Worm (Caenorhabditis elegans) whole organism, L1 larva: Measurements from ENCODE around the gene F31A3.3.
A peak's percentile ranks its signal among the peaks of the same experiment; 100 is the strongest.

Experiments used
- C16A3.4 ChIP-seq: fragments of 150-350 bp; optimal IDR thresholded peaks from 2 replicates; lab custom pipeline; 2014; ENCODE audit warnings: missing biosample characterization, missing genetic modification characterization
- aha-1 ChIP-seq: fragments of 150-350 bp; optimal IDR thresholded peaks from 2 replicates; lab custom pipeline; 2014; ENCODE audit warnings: missing biosample characterization, missing genetic modification characterization
- alr-1 ChIP-seq: fragments of 200-800 bp; sonication (Bioruptor generic); optimal IDR thresholded peaks from 2 replicates; lab custom pipeline; 2018; ENCODE audit warnings: borderline replicate concordance, mild to moderate bottlenecking, missing genetic modification characterization, missing compliant biosample characterization
- ama-1 ChIP-seq: fragments of 150-350 bp; optimal IDR thresholded peaks from 2 replicates; lab custom pipeline; 2014
- blmp-1 ChIP-seq: fragments of 150-350 bp; optimal IDR thresholded peaks from 2 replicates; lab custom pipeline; 2014; ENCODE audit warnings: missing biosample characterization, missing genetic modification characterization
- ceh-8 ChIP-seq: fragments of 200-800 bp; sonication (Bioruptor generic); optimal IDR thresholded peaks from 2 replicates; lab custom pipeline; 2018; ENCODE audit warnings: mild to moderate bottlenecking, missing genetic modification characterization, moderate library complexity, missing compliant biosample characterization
- ceh-82 ChIP-seq, 3 experiments: fragments of 150-350 bp in 1 of 3; sonication (generic microtip) in 2 of 3; optimal IDR thresholded peaks; 2 replicates each; lab custom pipeline; 2014 to 2017; ENCODE audit warnings: missing biosample characterization in 3 of 3, missing genetic modification characterization in 3 of 3
- ceh-88 ChIP-seq: fragments of 200-800 bp; sonication (Bioruptor generic); IDR thresholded peaks from 2 replicates; pipeline ENCODE4 v1.3.6; 2022; ENCODE audit warnings: missing genetic modification characterization, missing compliant biosample characterization
- dpl-1 ChIP-seq, 3 experiments: fragments of 150-350 bp in 2 of 3; sonication (generic microtip) in 1 of 3; optimal IDR thresholded peaks; 2 replicates each; lab custom pipeline; 2014 to 2017; ENCODE audit warnings: missing biosample characterization in 3 of 3, missing genetic modification characterization in 3 of 3, missing genetic modification reagents in 3 of 3
- efl-1 ChIP-seq, 4 experiments: fragments of 150-350 bp; optimal IDR thresholded peaks in 3 of 4; peaks in 1 of 4; 1 replicate in 1 of 4; 2 replicates in 3 of 4; lab custom pipeline; 2014; ENCODE audit warnings: missing biosample characterization in 2 of 4, missing genetic modification characterization in 2 of 4, missing genetic modification reagents in 2 of 4
- efl-3 ChIP-seq: fragments of 200-800 bp; sonication (Bioruptor generic); optimal IDR thresholded peaks from 2 replicates; lab custom pipeline; 2018; ENCODE audit warnings: mild to moderate bottlenecking, missing genetic modification characterization, missing compliant biosample characterization
- egl-13 ChIP-seq: sonication (generic microtip); optimal IDR thresholded peaks from 2 replicates; lab custom pipeline; 2016; ENCODE audit warnings: missing genotype, missing genetic modification reagents, missing genetic modification characterization, missing compliant biosample characterization
- elt-2 ChIP-seq: sonication (generic microtip); optimal IDR thresholded peaks from 2 replicates; lab custom pipeline; 2016; ENCODE audit warnings: missing genetic modification characterization, mild to moderate bottlenecking, inconsistent platforms, missing compliant biosample characterization, missing genetic modification reagents
- fkh-10 ChIP-seq: sonication (generic microtip); optimal IDR thresholded peaks from 2 replicates; lab custom pipeline; 2017; ENCODE audit warnings: missing biosample characterization, missing genetic modification reagents, missing genetic modification characterization
- fkh-4 ChIP-seq: sonication (generic microtip); optimal IDR thresholded peaks from 2 replicates; lab custom pipeline; 2016; ENCODE audit warnings: missing compliant biosample characterization, missing genetic modification characterization, borderline replicate concordance
- fkh-8 ChIP-seq: sonication (generic microtip); optimal IDR thresholded peaks from 2 replicates; lab custom pipeline; 2016; ENCODE audit warnings: mild to moderate bottlenecking, missing genetic modification characterization, missing compliant biosample characterization
- fos-1 ChIP-seq: fragments of 150-350 bp; optimal IDR thresholded peaks from 2 replicates; lab custom pipeline; 2014; ENCODE audit warnings: missing biosample characterization, missing genetic modification characterization
- hlh-17 ChIP-seq: fragments of 200-800 bp; sonication (Bioruptor generic); optimal IDR thresholded peaks from 2 replicates; lab custom pipeline; 2018; ENCODE audit warnings: missing genetic modification characterization, mild to moderate bottlenecking, missing compliant biosample characterization, moderate library complexity, borderline replicate concordance
- hlh-4 ChIP-seq: sonication (generic microtip); optimal IDR thresholded peaks from 2 replicates; lab custom pipeline; 2016; ENCODE audit warnings: mild to moderate bottlenecking, missing genetic modification characterization, missing compliant biosample characterization
- irx-1 ChIP-seq: sonication (generic microtip); optimal IDR thresholded peaks from 2 replicates; lab custom pipeline; 2016; ENCODE audit warnings: missing genetic modification characterization, missing compliant biosample characterization
- jun-1 ChIP-seq: fragments of 150-350 bp; optimal IDR thresholded peaks from 2 replicates; lab custom pipeline; 2014; ENCODE audit warnings: missing biosample characterization, missing genetic modification reagents, missing genetic modification characterization
- lin-13 ChIP-seq: fragments of 150-350 bp; optimal IDR thresholded peaks from 2 replicates; lab custom pipeline; 2014; ENCODE audit warnings: missing biosample characterization, missing genetic modification reagents, missing genetic modification characterization
- lin-15B ChIP-seq: fragments of 150-350 bp; sonication (generic microtip); optimal IDR thresholded peaks from 3 replicates; lab custom pipeline; 2014; ENCODE audit warnings: missing biosample characterization, missing genetic modification characterization
- lin-35 ChIP-seq, 2 experiments: fragments of 150-350 bp; optimal IDR thresholded peaks; 2 replicates each; lab custom pipeline; 2014; ENCODE audit warnings: missing biosample characterization in 2 of 2, missing genetic modification characterization in 2 of 2, missing genetic modification reagents in 2 of 2
- lsy-2 ChIP-seq, 2 experiments: fragments of 150-350 bp; optimal IDR thresholded peaks; 2 replicates each; lab custom pipeline; 2014; ENCODE audit warnings: missing biosample characterization in 2 of 2, missing genetic modification characterization in 2 of 2
- mab-9 ChIP-seq: fragments of 200-800 bp; sonication (Bioruptor generic); IDR thresholded peaks from 2 replicates; pipeline ENCODE4 v1.3.6; 2022; ENCODE audit warnings: missing genetic modification reagents, missing genetic modification characterization, missing compliant biosample characterization
- mep-1 ChIP-seq: fragments of 150-350 bp; optimal IDR thresholded peaks from 2 replicates; lab custom pipeline; 2014; ENCODE audit warnings: missing biosample characterization, missing genetic modification characterization
- nhr-11 ChIP-seq: fragments of 150-350 bp; optimal IDR thresholded peaks from 2 replicates; lab custom pipeline; 2014; ENCODE audit warnings: missing biosample characterization, missing genetic modification characterization
- nhr-12 ChIP-seq: sonication (generic microtip); optimal IDR thresholded peaks from 2 replicates; lab custom pipeline; 2017; ENCODE audit warnings: missing biosample characterization, missing genetic modification characterization
- nhr-19 ChIP-seq: fragments of 200-800 bp; sonication (Bioruptor generic); conservative IDR thresholded peaks from 2 replicates; pipeline ENCODE4 v1.3.6; 2022; ENCODE audit warnings: missing genetic modification characterization, missing compliant biosample characterization
- nhr-20 ChIP-seq: sonication (generic microtip); optimal IDR thresholded peaks from 2 replicates; lab custom pipeline; 2016; ENCODE audit warnings: mild to moderate bottlenecking, missing genetic modification characterization, missing compliant biosample characterization
- nhr-28 ChIP-seq: fragments of 150-350 bp; optimal IDR thresholded peaks from 2 replicates; lab custom pipeline; 2014; ENCODE audit warnings: missing biosample characterization, missing genetic modification characterization
- nhr-47 ChIP-seq: sonication (generic microtip); optimal IDR thresholded peaks from 2 replicates; lab custom pipeline; 2016; ENCODE audit warnings: mild to moderate bottlenecking, missing genetic modification characterization, moderate library complexity, missing compliant biosample characterization
- nhr-84 ChIP-seq: sonication (generic microtip); optimal IDR thresholded peaks from 2 replicates; lab custom pipeline; 2017; ENCODE audit warnings: missing biosample characterization, missing genetic modification characterization
- nhr-85 ChIP-seq: sonication (generic microtip); peaks from one replicate; lab custom pipeline; 2016; ENCODE audit warnings: missing genetic modification characterization, inconsistent platforms, missing compliant biosample characterization
- nhr-90 ChIP-seq: sonication (generic microtip); optimal IDR thresholded peaks from 2 replicates; lab custom pipeline; 2016; ENCODE audit warnings: mild to moderate bottlenecking, missing genetic modification characterization, missing compliant biosample characterization; ENCODE audit not compliant: poor library complexity
- pqm-1 ChIP-seq: sonication (generic microtip); optimal IDR thresholded peaks from 3 replicates; lab custom pipeline; 2017; ENCODE audit warnings: missing biosample characterization, missing genetic modification characterization
- rnt-1 ChIP-seq: sonication (generic microtip); optimal IDR thresholded peaks from 2 replicates; lab custom pipeline; 2016; ENCODE audit warnings: mild to moderate bottlenecking, missing genetic modification characterization, moderate library complexity, missing compliant biosample characterization
- snpc-4 ChIP-seq: fragments of 150-350 bp; optimal IDR thresholded peaks from 2 replicates; lab custom pipeline; 2014; ENCODE audit warnings: missing biosample characterization, missing genetic modification characterization
- sox-4 ChIP-seq: sonication (generic microtip); optimal IDR thresholded peaks from 2 replicates; lab custom pipeline; 2016; ENCODE audit warnings: missing genetic modification characterization, missing compliant biosample characterization
- sptf-1 ChIP-seq: fragments of 150-350 bp; optimal IDR thresholded peaks from 2 replicates; lab custom pipeline; 2014; ENCODE audit warnings: missing biosample characterization, missing genetic modification characterization
- swsn-7 ChIP-seq: sonication (generic microtip); optimal IDR thresholded peaks from 2 replicates; lab custom pipeline; 2016; ENCODE audit warnings: missing genetic modification characterization, missing compliant biosample characterization
- unc-86 ChIP-seq: sonication (generic microtip); optimal IDR thresholded peaks from 2 replicates; lab custom pipeline; 2016; ENCODE audit warnings: missing genetic modification characterization, missing compliant biosample characterization
- unc-98 ChIP-seq: fragments of 200-800 bp; sonication (Bioruptor generic); IDR thresholded peaks from 2 replicates; pipeline ENCODE4 v1.3.6; 2022; ENCODE audit warnings: missing genetic modification characterization, missing compliant biosample characterization
- xbp-1 ChIP-seq: sonication (generic microtip); optimal IDR thresholded peaks from 2 replicates; lab custom pipeline; 2016; ENCODE audit warnings: missing genetic modification characterization, missing compliant biosample characterization
- zip-4 ChIP-seq: fragments of 200-800 bp; sonication (Bioruptor generic); optimal IDR thresholded peaks from 2 replicates; lab custom pipeline; 2018; ENCODE audit warnings: mild to moderate bottlenecking, missing genetic modification characterization, moderate library complexity, missing compliant biosample characterization
- ztf-4 ChIP-seq: fragments of 150-350 bp; optimal IDR thresholded peaks from 2 replicates; lab custom pipeline; 2014; ENCODE audit warnings: missing biosample characterization, missing genetic modification characterization

The F31A3.3 gene

ce11 chrX:17545498-17545897 is 11.6 kb upstream of the F31A3.3 start (continued):
- TF ChIP-seq nhr-85 (tag; lab: Kevin White, UChicago) = peak; percentile 77
- TF ChIP-seq unc-98 (GFP tag; lab: Robert Waterston, UW) = no peak
- no peak for TF ChIP-seq ztf-4 (tag; lab: Kevin White, UChicago)
- peak; percentile 34 for TF ChIP-seq irx-1
- peak; percentile 85 for TF ChIP-seq nhr-47 (tag; lab: Kevin White, UChicago)
- TF ChIP-seq ceh-8 (GFP tag; lab: Kevin White, UChicago) = peak; percentile 51
- TF ChIP-seq nhr-90 (tag; lab: Kevin White, UChicago) = peak; percentile 71
- TF ChIP-seq fkh-10 (GFP tag; lab: Kevin White, UChicago) = peak; percentile 19
- peak; percentile 41 for TF ChIP-seq swsn-7 (tag; lab: Kevin White, UChicago)
- TF ChIP-seq C16A3.4 = peak; percentile 24
- peak; percentile 60 for TF ChIP-seq sox-4 (tag; lab: Kevin White, UChicago)
- peak; percentile 45 for TF ChIP-seq xbp-1 (tag; lab: Kevin White, UChicago)
- peak; percentile 37; the same call in 1 of the 2 replicates for TF ChIP-seq ceh-88 (GFP tag; lab: Robert Waterston, UW)
- TF ChIP-seq zip-4 (GFP tag; lab: Kevin White, UChicago) = peak; percentile 29
- TF ChIP-seq unc-86 (tag; lab: Kevin White, UChicago) = peak; percentile 29
- TF ChIP-seq mep-1 (tag; lab: Kevin White, UChicago) = peak; percentile 54
- TF ChIP-seq fkh-4 (tag; lab: Kevin White, UChicago) = peak; percentile 26
- TF ChIP-seq rnt-1 (tag; lab: Kevin White, UChicago) = peak; percentile 49
- TF ChIP-seq nhr-28 (tag; lab: Kevin White, UChicago) = no peak

ce11 chrX:17544349-17544936 is 10.6 kb upstream of the F31A3.3 start:
- TF ChIP-seq lsy-2 (tag; optimal IDR thresholded peaks at IDR 0.05; lab: Kevin White, UChicago) (peak; percentile 63 to 70), hlh-17 (no peak), nhr-84 (no peak), pqm-1 (tag; lab: Kevin White, UChicago) (no peak), jun-1 (tag; lab: Kevin White, UChicago) (no peak), mep-1 (tag; lab: Kevin White, UChicago) (peak; percentile 88), efl-3 (GFP tag; lab: Kevin White, UChicago) (peak; percentile 59), dpl-1 (GFP tag; optimal IDR thresholded peaks at IDR 0.05; lab: Kevin White, UChicago) (peak in 2 of 3 experiments; percentile 8 to 19), ama-1 (no peak), fkh-10 (GFP tag; lab: Kevin White, UChicago) (peak; percentile 71), fos-1 (tag; lab: Kevin White, UChicago) (peak; percentile 65), C16A3.4 (peak; percentile 74), nhr-19 (GFP tag; lab: Robert Waterston, UW) (peak; percentile 96), egl-13 (tag; lab: Kevin White, UChicago) (peak; percentile 82), fkh-4 (tag; lab: Kevin White, UChicago) (peak; percentile 46), unc-86 (tag; lab: Kevin White, UChicago) (peak; percentile 81), nhr-90 (tag; lab: Kevin White, UChicago) (peak; percentile 95), elt-2 (tag; lab: Kevin White, UChicago) (peak; percentile 66), irx-1 (peak; percentile 90), alr-1 (tag; lab: Kevin White, UChicago) (no peak), sox-4 (tag; lab: Kevin White, UChicago) (peak; percentile 92), nhr-28 (tag; lab: Kevin White, UChicago) (no peak), nhr-20 (tag; lab: Kevin White, UChicago) (peak; percentile 88), blmp-1 (no peak), lin-15B (tag; lab: Kevin White, UChicago) (no peak), lin-35 (GFP tag; optimal IDR thresholded peaks at IDR 0.05; lab: Kevin White, UChicago) (peak in 1 of 2 experiments; percentile 69), efl-1 (optimal IDR thresholded peaks at IDR 0.05; lab: Kevin White, UChicago) (peak; percentile 57 to 64), efl-1 (GFP tag; optimal IDR thresholded peaks at IDR 0.05 in 1 of 2; lab: Kevin White, UChicago) (peak in 1 of 2 experiments; percentile 92), zip-4 (GFP tag; lab: Kevin White, UChicago) (peak; percentile 82), snpc-4 (tag; lab: Kevin White, UChicago) (peak; percentile 67), lin-13 (GFP tag; lab: Kevin White, UChicago) (peak; percentile 61), sptf-1 (tag; lab: Kevin White, UChicago) (no peak), hlh-4 (tag; lab: Kevin White, UChicago) (no peak), nhr-11 (tag; lab: Kevin White, UChicago) (peak; percentile 77), mab-9 (GFP tag; lab: Robert Waterston, UW) (peak; percentile 95), aha-1 (tag; lab: Kevin White, UChicago) (no peak), nhr-12 (tag; lab: Kevin White, UChicago) (no peak), nhr-47 (tag; lab: Kevin White, UChicago) (peak; percentile 97), fkh-8 (peak; percentile 77), ceh-82 (tag; optimal IDR thresholded peaks at IDR 0.05; lab: Kevin White, UChicago) (peak; percentile 18 to 80 (median 76)), xbp-1 (tag; lab: Kevin White, UChicago) (peak; percentile 80), unc-98 (GFP tag; lab: Robert Waterston, UW) (peak; percentile 78)
